Fruit fly (Drosophila melanogaster) whole organism, prepupa: ENCODE results near the gene IscU.

Experiments used
- CG10631 ChIP-seq: fragments of 200-800 bp; sonication (Bioruptor generic); optimal IDR thresholded peaks from 2 replicates; lab custom pipeline; 2016; ENCODE audit warnings: missing biosample characterization, missing genetic modification characterization
- CG11294 ChIP-seq: fragments of 200-800 bp; sonication (Bioruptor generic); IDR thresholded peaks from 2 replicates; pipeline ENCODE4 v1.3.6; 2022; ENCODE audit warnings: missing biosample characterization, missing genetic modification characterization
- CG6854 ChIP-seq: fragments of 200-800 bp; sonication (Bioruptor generic); optimal IDR thresholded peaks from 2 replicates; lab custom pipeline; 2017; ENCODE audit warnings: missing biosample characterization, mild to moderate bottlenecking, missing genetic modification characterization
- CG7368 ChIP-seq: fragments of 200-800 bp; sonication (Bioruptor generic); optimal IDR thresholded peaks from 3 replicates; lab custom pipeline; 2016; ENCODE audit warnings: missing biosample characterization, missing genetic modification characterization
- Eip75B ChIP-seq: fragments of 200-800 bp; sonication (Bioruptor generic); optimal IDR thresholded peaks from 3 replicates; lab custom pipeline; 2016; ENCODE audit warnings: missing biosample characterization, missing genetic modification characterization
- Gug ChIP-seq: fragments of 200-800 bp; sonication (Bioruptor generic); IDR thresholded peaks from 2 replicates; pipeline ENCODE4 v1.3.6; 2022; ENCODE audit warnings: missing biosample characterization, missing genetic modification characterization
- achi ChIP-seq: fragments of 200-800 bp; sonication (Bioruptor generic); optimal IDR thresholded peaks from 3 replicates; lab custom pipeline; 2016; ENCODE audit warnings: missing biosample characterization, missing genetic modification characterization
- pdm3 ChIP-seq: fragments of 200-800 bp; sonication (Bioruptor generic); optimal IDR thresholded peaks from 3 replicates; lab custom pipeline; 2016; ENCODE audit warnings: missing biosample characterization, missing genetic modification characterization

DNA sequence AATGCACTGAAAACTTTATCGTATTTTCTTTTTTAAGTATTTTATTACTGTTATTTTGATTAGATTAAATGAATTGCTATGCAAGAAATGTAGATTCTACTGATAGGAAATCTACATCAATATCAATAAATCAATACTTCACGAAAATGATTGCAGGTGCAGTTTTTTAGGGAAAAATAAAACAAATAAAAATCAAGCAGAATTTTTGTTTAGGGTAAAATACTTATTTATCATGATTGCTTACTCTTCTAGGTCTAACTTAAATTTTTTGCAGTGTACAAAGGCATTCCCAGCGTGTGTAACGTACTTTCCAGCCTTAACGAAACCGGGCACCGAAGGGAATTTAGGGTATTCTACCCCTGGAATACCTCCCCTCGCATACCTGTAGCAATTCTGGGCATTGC, 15.5 kb downstream of the IscU start:
- peak; percentile 28 for TF ChIP-seq CG7368
- TF ChIP-seq CG11294 (GFP tag; lab: Robert Waterston, UW): no peak
- TF ChIP-seq pdm3 (GFP tag; lab: Kevin White, UChicago): peak; percentile 59
- TF ChIP-seq achi (GFP tag; lab: Kevin White, UChicago): peak; percentile 60
- no peak for TF ChIP-seq CG6854 (GFP tag; lab: Kevin White, UChicago)
- peak; percentile 56 for TF ChIP-seq CG10631
- TF ChIP-seq Gug (GFP tag; lab: Robert Waterston, UW): no peak
- peak; percentile 66 for TF ChIP-seq Eip75B (GFP tag; lab: Kevin White, UChicago)
